Worm (Caenorhabditis elegans) whole organism, midembryonic: Measurements from ENCODE around the gene clec-149.

ENCODE experiments used
- klf-2 ChIP-seq: fragments of 200-800 bp; sonication (Bioruptor generic); conservative IDR thresholded peaks from 2 replicates; pipeline ENCODE4 v1.3.6; 2022; ENCODE audit warnings: missing genetic modification reagents, missing genetic modification characterization, missing compliant biosample characterization
- ztf-29 ChIP-seq: fragments of 200-800 bp; sonication (Bioruptor generic); IDR thresholded peaks from 2 replicates; pipeline ENCODE4 v1.3.6; 2022; ENCODE audit warnings: missing genetic modification reagents, missing genetic modification characterization, missing compliant biosample characterization

ce11 chrIII:872373-872772, 49.4 kb downstream of the clec-149 start, which contains the start of the genes T24C4.3 and clc-20:
- no peak for TF ChIP-seq ztf-29 (GFP tag; lab: Robert Waterston, UW)
- no peak for TF ChIP-seq klf-2 (GFP tag; lab: Robert Waterston, UW)
